Fruit fly (Drosophila melanogaster) whole organism, embryonic: ENCODE results near the gene Rab18.
A peak's percentile ranks its signal among the peaks of the same experiment; 100 is the strongest.

Source experiments
- CG10321 ChIP-seq: fragments of 200-800 bp; sonication (Bioruptor generic); IDR thresholded peaks from 2 replicates; pipeline ENCODE4 v1.3.6; 2022; ENCODE audit warnings: missing biosample characterization, missing genetic modification characterization
- CG10462 ChIP-seq: fragments of 200-800 bp; sonication (Bioruptor generic); optimal IDR thresholded peaks from 2 replicates; lab custom pipeline; 2016; ENCODE audit warnings: missing biosample characterization, missing genetic modification characterization
- CG11247 ChIP-seq: fragments of 200-800 bp; sonication (Bioruptor generic); IDR thresholded peaks from 2 replicates; pipeline ENCODE4 v1.3.6; 2022; ENCODE audit warnings: missing biosample characterization, missing genetic modification characterization
- CG12769 ChIP-seq: fragments of 200-800 bp; sonication (Bioruptor generic); optimal IDR thresholded peaks from 2 replicates; lab custom pipeline; 2019; ENCODE audit warnings: missing biosample characterization, mild to moderate bottlenecking, missing genetic modification characterization, moderate library complexity
- CG13894 ChIP-seq: fragments of 200-800 bp; sonication (Bioruptor generic); optimal IDR thresholded peaks from 3 replicates; lab custom pipeline; 2018; ENCODE audit warnings: missing biosample characterization, mild to moderate bottlenecking, missing genetic modification characterization, moderate library complexity
- CG14441 ChIP-seq: fragments of 200-800 bp; sonication (Bioruptor generic); IDR thresholded peaks from 2 replicates; pipeline ENCODE4 v1.3.6; 2022; ENCODE audit warnings: missing biosample characterization, missing genetic modification characterization
- CG1603 ChIP-seq: fragments of 200-800 bp; sonication (Bioruptor generic); optimal IDR thresholded peaks from 2 replicates; lab custom pipeline; 2019; ENCODE audit warnings: missing biosample characterization, mild to moderate bottlenecking, missing genetic modification characterization, moderate library complexity
- CG1647 ChIP-seq: fragments of 200-800 bp; sonication (Bioruptor generic); optimal IDR thresholded peaks from 3 replicates; lab custom pipeline; 2016; ENCODE audit warnings: missing biosample characterization, missing genetic modification characterization
- CG17328 ChIP-seq: fragments of 200-800 bp; sonication (Bioruptor generic); IDR thresholded peaks from 2 replicates; pipeline ENCODE4 v1.3.6; 2022; ENCODE audit warnings: missing biosample characterization, missing genetic modification characterization
- CG3163 ChIP-seq: fragments of 200-800 bp; sonication (Bioruptor generic); optimal IDR thresholded peaks from 3 replicates; lab custom pipeline; 2016; ENCODE audit warnings: missing biosample characterization, missing genetic modification characterization
- CG34422 ChIP-seq: fragments of 200-800 bp; sonication (Bioruptor generic); IDR thresholded peaks from 3 replicates; pipeline ENCODE4 v1.3.6; 2022; ENCODE audit warnings: missing biosample characterization, missing genetic modification characterization
- CG3995 ChIP-seq: fragments of 200-800 bp; sonication (Bioruptor generic); optimal IDR thresholded peaks from 3 replicates; lab custom pipeline; 2016; ENCODE audit warnings: missing biosample characterization, missing genetic modification characterization
- CG6254 ChIP-seq: fragments of 200-800 bp; sonication (Bioruptor generic); optimal IDR thresholded peaks from 3 replicates; lab custom pipeline; 2017; ENCODE audit warnings: mild to moderate bottlenecking, missing biosample characterization, missing genetic modification reagents, missing genetic modification characterization
- CG8290 ChIP-seq, 3 experiments: fragments of 200-800 bp; sonication (Bioruptor generic); optimal IDR thresholded peaks; 2 replicates each; lab custom pipeline; 2016 to 2019; ENCODE audit warnings: missing biosample characterization in 3 of 3, missing genetic modification characterization in 3 of 3, mild to moderate bottlenecking in 2 of 3, moderate library complexity in 1 of 3
- D19B ChIP-seq: fragments of 200-800 bp; sonication (Bioruptor generic); optimal IDR thresholded peaks from 2 replicates; lab custom pipeline; 2017; ENCODE audit warnings: missing biosample characterization, mild to moderate bottlenecking, missing genetic modification characterization
- Dp ChIP-seq: fragments of 200-800 bp; sonication (Bioruptor generic); optimal IDR thresholded peaks from 2 replicates; lab custom pipeline; 2018; ENCODE audit warnings: missing biosample characterization, mild to moderate bottlenecking, missing genetic modification characterization, moderate library complexity
- HLH4C ChIP-seq: fragments of 200-800 bp; sonication (Bioruptor generic); IDR thresholded peaks from 3 replicates; pipeline ENCODE4 v1.3.6; 2022; ENCODE audit warnings: missing biosample characterization, missing genetic modification characterization; ENCODE audit not compliant: partially characterized antibody
- Hmr ChIP-seq: fragments of 200-800 bp; sonication (Bioruptor generic); optimal IDR thresholded peaks from 3 replicates; lab custom pipeline; 2017; ENCODE audit warnings: mild to moderate bottlenecking, missing biosample characterization, missing genetic modification reagents, missing genetic modification characterization
- Lhr ChIP-seq: fragments of 200-800 bp; sonication (Bioruptor generic); optimal IDR thresholded peaks from 3 replicates; lab custom pipeline; 2017; ENCODE audit warnings: mild to moderate bottlenecking, missing biosample characterization, missing genetic modification reagents, missing genetic modification characterization
- Mad ChIP-seq: fragments of 200-800 bp; sonication (Bioruptor generic); optimal IDR thresholded peaks from 2 replicates; lab custom pipeline; 2016; ENCODE audit warnings: missing biosample characterization, missing genetic modification characterization
- NC2α ChIP-seq: fragments of 200-800 bp; sonication (Bioruptor generic); optimal IDR thresholded peaks from 2 replicates; lab custom pipeline; 2016; ENCODE audit warnings: missing biosample characterization, missing genetic modification characterization
- Nf-YA ChIP-seq: fragments of 200-800 bp; sonication (Bioruptor generic); IDR thresholded peaks from 2 replicates; pipeline ENCODE4 v1.3.6; 2022; ENCODE audit warnings: missing biosample characterization, missing genetic modification characterization
- Poxn ChIP-seq: fragments of 200-800 bp; sonication (Bioruptor generic); IDR thresholded peaks from 2 replicates; pipeline ENCODE4 v1.3.6; 2022; ENCODE audit warnings: missing biosample characterization, missing genetic modification characterization
- Sry-β ChIP-seq: fragments of 200-800 bp; sonication (Bioruptor generic); optimal IDR thresholded peaks from 2 replicates; lab custom pipeline; 2018; ENCODE audit warnings: missing biosample characterization, mild to moderate bottlenecking, missing genetic modification characterization, moderate library complexity
- Stat92E ChIP-seq, 3 experiments: fragments of >200 bp in 2 of 3; fragments of 200-800 bp in 1 of 3; sonication (Bioruptor generic) in 1 of 3; optimal IDR thresholded peaks; 2 replicates each; lab custom pipeline; 2017 to 2019; ENCODE audit warnings: missing biosample characterization in 3 of 3, missing genetic modification characterization in 3 of 3, mild to moderate bottlenecking in 1 of 3, moderate library complexity in 1 of 3
- br ChIP-seq: fragments of >200 bp; optimal IDR thresholded peaks from 2 replicates; lab custom pipeline; 2017
- crol ChIP-seq: fragments of 200-800 bp; sonication (Bioruptor generic); IDR thresholded peaks from 2 replicates; pipeline ENCODE4 v1.3.6; 2022; ENCODE audit warnings: missing biosample characterization, missing genetic modification characterization
- disco-r ChIP-seq: fragments of 200-800 bp; sonication (Bioruptor generic); optimal IDR thresholded peaks from 2 replicates; lab custom pipeline; 2016; ENCODE audit warnings: missing biosample characterization, missing genetic modification characterization
- dysf ChIP-seq: fragments of 200-800 bp; sonication (Bioruptor generic); IDR thresholded peaks from 3 replicates; pipeline ENCODE4 v1.3.6; 2022; ENCODE audit warnings: missing biosample characterization, missing genetic modification characterization
- eve ChIP-seq, 2 experiments: fragments of >200 bp; optimal IDR thresholded peaks; 2 replicates each; lab custom pipeline; 2017; ENCODE audit warnings: missing biosample characterization in 2 of 2, missing genetic modification characterization in 2 of 2
- ftz-f1 ChIP-seq: fragments of 200-800 bp; sonication (Bioruptor generic); optimal IDR thresholded peaks from 2 replicates; lab custom pipeline; 2016; ENCODE audit warnings: missing biosample characterization, missing genetic modification characterization
- gcm2 ChIP-seq: fragments of 200-800 bp; sonication (Bioruptor generic); optimal IDR thresholded peaks from 2 replicates; lab custom pipeline; 2016; ENCODE audit warnings: missing biosample characterization, missing genetic modification characterization
- gsb ChIP-seq: fragments of 200-800 bp; sonication (Bioruptor generic); IDR thresholded peaks from 2 replicates; pipeline ENCODE4 v1.3.6; 2022; ENCODE audit warnings: missing biosample characterization, missing genetic modification characterization
- gt ChIP-seq: fragments of 200-800 bp; sonication (Bioruptor generic); IDR thresholded peaks from 2 replicates; pipeline ENCODE4 v1.3.6; 2022; ENCODE audit warnings: missing biosample characterization, missing genetic modification characterization
- her ChIP-seq: fragments of 200-800 bp; sonication (Bioruptor generic); optimal IDR thresholded peaks from 2 replicates; lab custom pipeline; 2016; ENCODE audit warnings: missing biosample characterization, missing genetic modification characterization
- kni ChIP-seq: fragments of 200-800 bp; sonication (Bioruptor generic); optimal IDR thresholded peaks from 3 replicates; lab custom pipeline; 2017; ENCODE audit warnings: mild to moderate bottlenecking, missing biosample characterization, missing genetic modification reagents, missing genetic modification characterization
- mirr ChIP-seq: fragments of 200-800 bp; sonication (Bioruptor generic); optimal IDR thresholded peaks from 3 replicates; lab custom pipeline; 2018; ENCODE audit warnings: missing biosample characterization, mild to moderate bottlenecking, missing genetic modification characterization
- nerfin-1 ChIP-seq: fragments of 200-800 bp; sonication (Bioruptor generic); optimal IDR thresholded peaks from 3 replicates; lab custom pipeline; 2019; ENCODE audit warnings: missing biosample characterization, mild to moderate bottlenecking, missing genetic modification characterization, moderate library complexity
- nom ChIP-seq: fragments of 200-800 bp; sonication (Bioruptor generic); optimal IDR thresholded peaks from 2 replicates; lab custom pipeline; 2017; ENCODE audit warnings: missing biosample characterization, missing genetic modification characterization, mild to moderate bottlenecking, moderate library complexity, missing genetic modification reagents
- rib ChIP-seq: fragments of 200-800 bp; sonication (Bioruptor generic); IDR thresholded peaks from 2 replicates; pipeline ENCODE4 v1.3.6; 2022; ENCODE audit warnings: missing biosample characterization, missing genetic modification characterization
- sisA ChIP-seq: fragments of 200-800 bp; sonication (Bioruptor generic); IDR thresholded peaks from 2 replicates; pipeline ENCODE4 v1.3.6; 2022; ENCODE audit warnings: missing biosample characterization, missing genetic modification characterization
- slou ChIP-seq: fragments of 200-800 bp; sonication (Bioruptor generic); optimal IDR thresholded peaks from 3 replicates; lab custom pipeline; 2016; ENCODE audit warnings: missing biosample characterization, missing genetic modification characterization
- sr ChIP-seq: fragments of 200-800 bp; sonication (Bioruptor generic); IDR thresholded peaks from 3 replicates; pipeline ENCODE4 v1.3.6; 2022; ENCODE audit warnings: missing biosample characterization, missing genetic modification characterization
- tna ChIP-seq: fragments of 200-800 bp; sonication (Bioruptor generic); IDR thresholded peaks from 2 replicates; pipeline ENCODE4 v1.3.6; 2022; ENCODE audit warnings: missing biosample characterization, missing genetic modification characterization; ENCODE audit not compliant: partially characterized antibody
- unpg ChIP-seq: fragments of 200-800 bp; sonication (Bioruptor generic); optimal IDR thresholded peaks from 3 replicates; lab custom pipeline; 2018; ENCODE audit warnings: missing biosample characterization, mild to moderate bottlenecking, missing genetic modification characterization, moderate library complexity
- vnd ChIP-seq: fragments of 200-800 bp; sonication (Bioruptor generic); IDR thresholded peaks from 3 replicates; pipeline ENCODE4 v1.3.6; 2022; ENCODE audit warnings: missing biosample characterization, missing genetic modification characterization; ENCODE audit not compliant: partially characterized antibody

Gene Rab18

DNA sequence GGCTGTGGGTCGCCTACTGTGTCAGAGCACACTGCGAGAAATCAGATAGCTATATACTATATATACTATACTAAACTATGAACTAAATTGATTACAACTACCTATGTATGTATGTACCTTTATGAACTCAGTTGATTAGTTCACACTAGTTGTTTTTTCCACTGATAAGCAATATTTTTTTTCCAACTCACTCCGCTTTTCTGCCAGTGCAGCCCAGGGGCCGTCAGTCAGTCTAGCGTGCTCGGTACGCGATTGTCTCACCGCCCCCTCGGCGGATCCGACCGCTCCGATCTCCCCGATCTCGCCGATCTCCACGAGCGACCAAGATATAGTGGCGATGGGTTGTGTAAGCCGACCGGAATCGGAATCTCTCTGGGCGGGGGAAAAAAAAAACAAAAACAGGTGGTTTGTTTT is 34.3 kb upstream of the Rab18 start (continued):
- no peak for TF ChIP-seq CG3163 (GFP tag; lab: Kevin White, UChicago)

dm6 chrX:5705097-5705496 is 33.5 kb upstream of the Rab18 start:
- TF ChIP-seq Sry-β (peak; percentile 57), nerfin-1 (tag; lab: Kevin White, UChicago) (no peak), CG3995 (peak; percentile 93)

dm6 chrX:5699824-5700498 is 28.3 kb upstream of the Rab18 start:
- TF ChIP-seq Hmr (GFP tag; lab: Kevin White, UChicago) = peak; percentile 60
- TF ChIP-seq CG10462 = peak; percentile 33
- TF ChIP-seq gcm2 = peak; percentile 10
- no peak for TF ChIP-seq ftz-f1
- TF ChIP-seq kni (GFP tag; lab: Kevin White, UChicago) = peak; percentile 13
- TF ChIP-seq Dp (GFP tag; lab: Kevin White, UChicago) = no peak
- no peak for TF ChIP-seq CG8290 (GFP tag; optimal IDR thresholded peaks at IDR 0.05; lab: Kevin White, UChicago)
- TF ChIP-seq CG8290 (tag; optimal IDR thresholded peaks at IDR 0.05; lab: Kevin White, UChicago) = peak in 1 of 2 experiments; percentile 31
- TF ChIP-seq Poxn (GFP tag; lab: Robert Waterston, UW) = no peak
- peak; percentile 95 for TF ChIP-seq crol (GFP tag; lab: Robert Waterston, UW)
- TF ChIP-seq CG17328 (GFP tag; lab: Robert Waterston, UW) = peak; percentile 48; the same call in 1 of the 2 replicates
- no peak for TF ChIP-seq rib
- peak; percentile 89 for TF ChIP-seq D19B (GFP tag; lab: Kevin White, UChicago)
- TF ChIP-seq CG13894 (tag; lab: Kevin White, UChicago) = peak; percentile 81
- TF ChIP-seq unpg (GFP tag; lab: Kevin White, UChicago) = peak; percentile 80
- TF ChIP-seq CG11247 (GFP tag; lab: Robert Waterston, UW) = no peak
- no peak for TF ChIP-seq tna (GFP tag; lab: Robert Waterston, UW)
- no peak for TF ChIP-seq CG10321 (GFP tag; lab: Robert Waterston, UW)
- peak; percentile 15 for TF ChIP-seq slou (GFP tag; lab: Kevin White, UChicago)
- no peak for TF ChIP-seq eve (GFP tag; optimal IDR thresholded peaks at IDR 0.05; lab: Kevin White, UChicago)
- peak; percentile 21 for TF ChIP-seq CG1647 (GFP tag; lab: Kevin White, UChicago)
- no peak for TF ChIP-seq NC2α (GFP tag; lab: Kevin White, UChicago)
- no peak for TF ChIP-seq gsb (GFP tag; lab: Robert Waterston, UW)
- peak in 1 of 3 experiments; percentile 13 for TF ChIP-seq Stat92E (GFP tag; optimal IDR thresholded peaks at IDR 0.05; lab: Kevin White, UChicago)
- peak; percentile 74 for TF ChIP-seq dysf (GFP tag; lab: Robert Waterston, UW)
- TF ChIP-seq CG12769 = peak; percentile 79
- TF ChIP-seq CG6254 (GFP tag; lab: Kevin White, UChicago) = peak; percentile 46
- no peak for TF ChIP-seq br (lab: Kevin White, UChicago)
- TF ChIP-seq Lhr (GFP tag; lab: Kevin White, UChicago) = no peak
- peak; percentile 49 for TF ChIP-seq sr
- TF ChIP-seq CG14441 (GFP tag; lab: Robert Waterston, UW) = peak; percentile 54
- no peak for TF ChIP-seq vnd
- TF ChIP-seq CG1603 (tag; lab: Kevin White, UChicago) = peak; percentile 78
- TF ChIP-seq disco-r = no peak
- TF ChIP-seq Mad (GFP tag; lab: Kevin White, UChicago) = peak; percentile 38
- no peak for TF ChIP-seq mirr (GFP tag; lab: Kevin White, UChicago)
- TF ChIP-seq gt (GFP tag; lab: Robert Waterston, UW) = no peak
- no peak for TF ChIP-seq CG34422
- TF ChIP-seq nom = no peak
- TF ChIP-seq Nf-YA (GFP tag; lab: Robert Waterston, UW) = peak; percentile 32; the same call in 1 of the 2 replicates
- peak; percentile 60 for TF ChIP-seq sisA (GFP tag; lab: Robert Waterston, UW)
- TF ChIP-seq her = no peak
- 0 out of 3 replicates have a peak, but pooled peaks have one; percentile 12 for TF ChIP-seq HLH4C (GFP tag; lab: Robert Waterston, UW)
